Worm (Caenorhabditis elegans) whole organism, late embryonic: ENCODE data around the gene C27D6.1.
A peak's percentile ranks its signal among the peaks of the same experiment; 100 is the strongest.

Source experiments
- C08G9.2 ChIP-seq: sonication (generic microtip); optimal IDR thresholded peaks from 2 replicates; lab custom pipeline; 2016; ENCODE audit warnings: mild to moderate bottlenecking, missing genetic modification characterization, moderate library complexity, missing compliant biosample characterization
- C38D4.7 ChIP-seq: fragments of 200-800 bp; sonication (Bioruptor generic); optimal IDR thresholded peaks from 2 replicates; lab custom pipeline; 2018; ENCODE audit warnings: mild to moderate bottlenecking, missing genetic modification characterization, moderate library complexity, missing compliant biosample characterization
- F13H6.1 ChIP-seq: sonication (generic microtip); optimal IDR thresholded peaks from 2 replicates; lab custom pipeline; 2016; ENCODE audit warnings: missing genetic modification characterization, missing compliant biosample characterization
- K02D7.2 ChIP-seq: sonication (generic microtip); optimal IDR thresholded peaks from 2 replicates; lab custom pipeline; 2017; ENCODE audit warnings: mild to moderate bottlenecking, missing genetic modification characterization, missing compliant biosample characterization
- K09A11.1 ChIP-seq: sonication (generic microtip); optimal IDR thresholded peaks from 2 replicates; lab custom pipeline; 2017; ENCODE audit warnings: antibody characterized with exemption, mild to moderate bottlenecking, missing genetic modification characterization, missing compliant biosample characterization; ENCODE audit not compliant: insufficient read depth
- T23F11.4 ChIP-seq: fragments of 200-800 bp; sonication (Bioruptor generic); optimal IDR thresholded peaks from 2 replicates; lab custom pipeline; 2018; ENCODE audit warnings: mild to moderate bottlenecking, missing genetic modification characterization, missing compliant biosample characterization
- ceh-19 ChIP-seq: fragments of 200-800 bp; sonication (Bioruptor generic); optimal IDR thresholded peaks from 2 replicates; lab custom pipeline; 2018; ENCODE audit warnings: mild to moderate bottlenecking, missing genetic modification characterization, missing compliant biosample characterization
- ceh-2 ChIP-seq: sonication (generic microtip); optimal IDR thresholded peaks from 2 replicates; lab custom pipeline; 2016; ENCODE audit warnings: missing genotype, missing genetic modification characterization, missing compliant biosample characterization
- ceh-22 ChIP-seq: sonication (generic microtip); optimal IDR thresholded peaks from 2 replicates; lab custom pipeline; 2017; ENCODE audit warnings: missing biosample characterization, missing genetic modification characterization
- ceh-30 ChIP-seq: fragments of 150-350 bp; optimal IDR thresholded peaks from 2 replicates; lab custom pipeline; 2014; ENCODE audit warnings: missing biosample characterization, missing genetic modification characterization
- ceh-31 ChIP-seq: sonication (generic microtip); optimal IDR thresholded peaks from 2 replicates; lab custom pipeline; 2016; ENCODE audit warnings: missing genetic modification characterization, missing compliant biosample characterization
- ceh-45 ChIP-seq: fragments of 200-800 bp; sonication (Bioruptor generic); IDR thresholded peaks from 2 replicates; pipeline ENCODE4 v1.3.6; 2022; ENCODE audit warnings: missing genetic modification reagents, missing genetic modification characterization, missing compliant biosample characterization
- ceh-48 ChIP-seq: sonication (generic microtip); optimal IDR thresholded peaks from 2 replicates; lab custom pipeline; 2016; ENCODE audit warnings: missing genetic modification characterization, inconsistent platforms, missing compliant biosample characterization
- che-1 ChIP-seq: sonication (generic microtip); optimal IDR thresholded peaks from 2 replicates; lab custom pipeline; 2016; ENCODE audit warnings: mild to moderate bottlenecking, missing genetic modification characterization, missing compliant biosample characterization
- dve-1 ChIP-seq: sonication (generic microtip); optimal IDR thresholded peaks from 2 replicates; lab custom pipeline; 2017; ENCODE audit warnings: antibody characterized with exemption, mild to moderate bottlenecking, missing genetic modification characterization, missing compliant biosample characterization
- elt-2 ChIP-seq: sonication (generic microtip); optimal IDR thresholded peaks from 2 replicates; lab custom pipeline; 2016; ENCODE audit warnings: missing genetic modification reagents, missing genetic modification characterization, missing compliant biosample characterization
- fax-1 ChIP-seq: sonication (generic microtip); optimal IDR thresholded peaks from 2 replicates; lab custom pipeline; 2016; ENCODE audit warnings: missing genotype, missing genetic modification characterization, missing compliant biosample characterization
- hlh-13 ChIP-seq: fragments of 200-800 bp; sonication (Bioruptor generic); optimal IDR thresholded peaks from 2 replicates; lab custom pipeline; 2018; ENCODE audit warnings: mild to moderate bottlenecking, missing genetic modification characterization, missing compliant biosample characterization
- hlh-15 ChIP-seq: sonication (generic microtip); optimal IDR thresholded peaks from 2 replicates; lab custom pipeline; 2016; ENCODE audit warnings: missing genetic modification characterization, missing compliant biosample characterization
- lim-6 ChIP-seq: sonication (generic microtip); optimal IDR thresholded peaks from 2 replicates; lab custom pipeline; 2016; ENCODE audit warnings: missing genetic modification characterization, missing compliant biosample characterization
- madf-2 ChIP-seq: sonication (generic microtip); optimal IDR thresholded peaks from 2 replicates; lab custom pipeline; 2017; ENCODE audit warnings: missing genetic modification characterization, missing compliant biosample characterization
- npax-4 ChIP-seq: sonication (generic microtip); optimal IDR thresholded peaks from 2 replicates; lab custom pipeline; 2016; ENCODE audit warnings: missing genetic modification characterization, missing compliant biosample characterization
- odd-2 ChIP-seq: sonication (generic microtip); optimal IDR thresholded peaks from 2 replicates; lab custom pipeline; 2017; ENCODE audit warnings: antibody characterized with exemption, mild to moderate bottlenecking, missing genetic modification characterization, missing compliant biosample characterization
- pag-3 ChIP-seq: sonication (generic microtip); optimal IDR thresholded peaks from 2 replicates; lab custom pipeline; 2016; ENCODE audit warnings: missing compliant biosample characterization, missing genetic modification characterization, borderline replicate concordance
- pax-1 ChIP-seq: fragments of 150-350 bp; optimal IDR thresholded peaks from 2 replicates; lab custom pipeline; 2014; ENCODE audit warnings: missing biosample characterization, missing genetic modification characterization
- pqm-1 ChIP-seq: sonication (generic microtip); optimal IDR thresholded peaks from 2 replicates; lab custom pipeline; 2016; ENCODE audit warnings: missing genetic modification characterization, missing compliant biosample characterization
- pros-1 ChIP-seq: fragments of 150-350 bp; optimal IDR thresholded peaks from 2 replicates; lab custom pipeline; 2014; ENCODE audit warnings: missing biosample characterization, missing genetic modification reagents, missing genetic modification characterization
- syd-9 ChIP-seq: sonication (generic microtip); optimal IDR thresholded peaks from 2 replicates; lab custom pipeline; 2016; ENCODE audit warnings: mild to moderate bottlenecking, missing genetic modification characterization, moderate library complexity, missing compliant biosample characterization
- tbx-7 ChIP-seq: sonication (generic microtip); optimal IDR thresholded peaks from 2 replicates; lab custom pipeline; 2016; ENCODE audit warnings: missing genotype, missing genetic modification characterization, missing compliant biosample characterization
- ttx-3 ChIP-seq: sonication (generic microtip); optimal IDR thresholded peaks from 2 replicates; lab custom pipeline; 2016; ENCODE audit warnings: missing genetic modification reagents, missing genetic modification characterization, missing compliant biosample characterization
- unc-42 ChIP-seq: sonication (generic microtip); optimal IDR thresholded peaks from 2 replicates; lab custom pipeline; 2016; ENCODE audit warnings: missing genotype, missing genetic modification characterization, missing compliant biosample characterization
- unc-55 ChIP-seq: sonication (generic microtip); optimal IDR thresholded peaks from 2 replicates; lab custom pipeline; 2017; ENCODE audit warnings: missing biosample characterization, missing genetic modification reagents, missing genetic modification characterization
- ztf-16 ChIP-seq: sonication (generic microtip); optimal IDR thresholded peaks from 2 replicates; lab custom pipeline; 2017; ENCODE audit warnings: missing genetic modification characterization, missing compliant biosample characterization

The C27D6.1 gene

ce11 chrII:5184661-5185545, 12.4 kb downstream of the C27D6.1 start:
- peak; percentile 83 for TF ChIP-seq elt-2 (tag; lab: Kevin White, UChicago)
- TF ChIP-seq pros-1 (tag; lab: Kevin White, UChicago), result no peak

ce11 chrII:5185955-5186539, 13.5 kb downstream of the C27D6.1 start:
- no peak for TF ChIP-seq ceh-2 (tag; lab: Kevin White, UChicago)
- TF ChIP-seq elt-2 (tag; lab: Kevin White, UChicago), result peak; percentile 88
- no peak for TF ChIP-seq lim-6
- no peak for TF ChIP-seq che-1 (tag; lab: Kevin White, UChicago)
- no peak for TF ChIP-seq pag-3 (tag; lab: Kevin White, UChicago)
- TF ChIP-seq ceh-31 (tag; lab: Kevin White, UChicago), result no peak
- TF ChIP-seq F13H6.1 (tag; lab: Kevin White, UChicago), result no peak
- TF ChIP-seq dve-1 (tag; lab: Kevin White, UChicago), result no peak

- TF ChIP-seq C08G9.2 (tag; lab: Kevin White, UChicago), result no peak
- no peak for TF ChIP-seq odd-2 (tag; lab: Kevin White, UChicago)
- TF ChIP-seq ceh-30 (tag; lab: Kevin White, UChicago), result no peak
- no peak for TF ChIP-seq lim-6
- no peak for TF ChIP-seq syd-9 (tag; lab: Kevin White, UChicago)
- TF ChIP-seq pros-1 (tag; lab: Kevin White, UChicago), result no peak
- no peak for TF ChIP-seq K09A11.1 (tag; lab: Kevin White, UChicago)
- no peak for TF ChIP-seq ceh-31 (tag; lab: Kevin White, UChicago)
- no peak for TF ChIP-seq C38D4.7 (GFP tag; lab: Kevin White, UChicago)
- no peak for TF ChIP-seq ceh-45 (GFP tag; lab: Robert Waterston, UW)
- no peak for TF ChIP-seq ttx-3 (tag; lab: Kevin White, UChicago)
- TF ChIP-seq hlh-15, result no peak
- no peak for TF ChIP-seq unc-42 (tag; lab: Kevin White, UChicago)
- no peak for TF ChIP-seq npax-4 (tag; lab: Kevin White, UChicago)
- no peak for TF ChIP-seq hlh-13 (GFP tag; lab: Kevin White, UChicago)
- TF ChIP-seq ztf-16 (tag; lab: Kevin White, UChicago), result no peak
Observed at ce11 chrII:5186870-5187269, 14.3 kb downstream of the C27D6.1 start.

- TF ChIP-seq tbx-7 (tag; lab: Kevin White, UChicago) (no peak), ttx-3 (tag; lab: Kevin White, UChicago) (no peak), hlh-13 (GFP tag; lab: Kevin White, UChicago) (no peak), unc-55 (GFP tag; lab: Kevin White, UChicago) (no peak), T23F11.4 (no peak), dve-1 (tag; lab: Kevin White, UChicago) (no peak), fax-1 (tag; lab: Kevin White, UChicago) (no peak), npax-4 (tag; lab: Kevin White, UChicago) (no peak), K02D7.2 (tag; lab: Kevin White, UChicago) (no peak), ceh-31 (tag; lab: Kevin White, UChicago) (no peak), elt-2 (tag; lab: Kevin White, UChicago) (no peak), pqm-1 (tag; lab: Kevin White, UChicago) (no peak), pros-1 (tag; lab: Kevin White, UChicago) (no peak), odd-2 (tag; lab: Kevin White, UChicago) (no peak), ceh-19 (GFP tag; lab: Kevin White, UChicago) (no peak)
Observed at ce11 chrII:5187469-5187868, 14.9 kb downstream of the C27D6.1 start, which contains the start of gene crh-2. TSS of gene crh-2 (minus strand) at chrII:5187569.

ce11 chrII:5187934-5188333, 15.4 kb downstream of the C27D6.1 start:
- TF ChIP-seq pax-1 (tag; lab: Kevin White, UChicago) (no peak), madf-2 (no peak), ceh-22 (no peak), ceh-48 (no peak)
